Worm (Caenorhabditis elegans): ENCODE data around the gene C50F4.4.

The C50F4.4 gene

ce11 chrV:9491440-9492160 is 45.0 kb upstream of the C50F4.4 start, which contains the start of gene K06A4.7:
K06A4.7 (minus strand) TSS chrV:9491490.
- TF ChIP-seq cebp-1 (GFP tag; IDR thresholded peaks at IDR 0.05) (no peak), cebp-1 (tag; optimal IDR thresholded peaks at IDR 0.05) (no peak), nhr-80 (tag; optimal IDR thresholded peaks at IDR 0.05) (peak; percentile 63)

DNA sequence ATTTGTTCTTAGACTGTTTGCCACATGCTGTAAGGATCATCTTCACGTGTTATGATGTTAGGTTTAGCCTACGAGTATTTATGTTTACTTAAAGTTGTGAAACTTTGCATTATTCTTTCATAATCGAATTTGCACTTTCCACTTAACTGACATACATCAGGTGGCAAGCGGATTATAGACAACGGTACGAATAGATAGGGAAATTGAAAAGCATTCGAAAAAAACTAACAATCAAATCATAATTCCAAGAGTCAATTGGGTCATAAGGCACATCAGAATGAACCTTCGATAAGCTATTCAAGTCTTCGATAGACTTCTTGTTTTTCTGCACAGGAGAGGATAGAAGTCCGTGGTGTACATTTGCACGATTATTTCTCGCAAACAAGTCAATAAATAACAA is 44.1 kb upstream of the C50F4.4 start:
- TF ChIP-seq let-607 (tag; optimal IDR thresholded peaks at IDR 0.05) = no peak
- TF ChIP-seq sdz-38 (tag; optimal IDR thresholded peaks at IDR 0.05) = no peak
- TF ChIP-seq Y53G8AR.9 (GFP tag; conservative IDR thresholded peaks at IDR 0.05) = no peak
- no peak for TF ChIP-seq Y56A3A.18 (GFP tag; IDR thresholded peaks at IDR 0.05)
- TF ChIP-seq nhr-80 (tag; optimal IDR thresholded peaks at IDR 0.05) = peak; percentile 49

ce11 chrV:9496742-9497141 is 39.8 kb upstream of the C50F4.4 start, which contains the start of gene gsnl-1:
gsnl-1 (plus strand) TSS chrV:9497042.
- TF ChIP-seq ceh-91 (GFP tag; IDR thresholded peaks at IDR 0.05) (no peak), efl-1 (GFP tag; optimal IDR thresholded peaks at IDR 0.05) (no peak), athp-1 (tag; optimal IDR thresholded peaks at IDR 0.05) (no peak), hmg-1.2 (GFP tag; IDR thresholded peaks at IDR 0.05) (no peak), ztf-3 (GFP tag; optimal IDR thresholded peaks at IDR 0.05) (no peak), snpc-1.1 (tag; optimal IDR thresholded peaks at IDR 0.05; ENCODE audit: insufficient read depth) (no peak), nhr-120 (GFP tag; IDR thresholded peaks at IDR 0.05) (no peak), mcd-1 (GFP tag; IDR thresholded peaks at IDR 0.05) (no peak), nfya-1 (tag; optimal IDR thresholded peaks at IDR 0.05; ENCODE audit: borderline replicate concordance, insufficient read depth) (no peak), lin-35 (GFP tag; optimal IDR thresholded peaks at IDR 0.05) (no peak), ztf-6 (GFP tag; IDR thresholded peaks at IDR 0.05) (no peak), madf-10 (tag; optimal IDR thresholded peaks at IDR 0.05) (no peak), ceh-79 (tag; optimal IDR thresholded peaks at IDR 0.05) (no peak), F22D6.2 (tag; optimal IDR thresholded peaks at IDR 0.05) (no peak), F23B12.7 (tag; optimal IDR thresholded peaks at IDR 0.05; ENCODE audit: insufficient read depth) (no peak)

- TF ChIP-seq egl-18 (GFP tag; IDR thresholded peaks at IDR 0.05) (no peak), aptf-3 (GFP tag; IDR thresholded peaks at IDR 0.05) (no peak), cebp-2 (GFP tag; IDR thresholded peaks at IDR 0.05) (no peak), ztf-18 (tag; optimal IDR thresholded peaks at IDR 0.05) (no peak), lin-35 (GFP tag; optimal IDR thresholded peaks at IDR 0.05) (no peak), ceh-27 (GFP tag; optimal IDR thresholded peaks at IDR 0.05) (no peak), mel-28 (tag; optimal IDR thresholded peaks at IDR 0.05; ENCODE audit: borderline replicate concordance) (no peak), nhr-80 (tag; optimal IDR thresholded peaks at IDR 0.05) (no peak), ets-4 (GFP tag; optimal IDR thresholded peaks at IDR 0.05) (no peak), nhr-27 (tag; optimal IDR thresholded peaks at IDR 0.05) (no peak), snpc-1.1 (tag; optimal IDR thresholded peaks at IDR 0.05; ENCODE audit: insufficient read depth) (no peak), F57C9.4 (tag; optimal IDR thresholded peaks at IDR 0.05) (no peak)
Observed at ce11 chrV:9499295-9499694, 37.3 kb upstream of the C50F4.4 start.
